Fruit fly (Drosophila melanogaster) Kc167 (cell line): ENCODE measurements around the gene mus81.

Experiments
- psq ChIP-seq: fragments of >200 bp; optimal IDR thresholded peaks from 2 replicates; lab custom pipeline; 2017; ENCODE audit warnings: missing external identifiers
- ttk ChIP-seq: sonication (Bioruptor generic); optimal IDR thresholded peaks from 2 replicates; lab custom pipeline; 2017; ENCODE audit warnings: missing external identifiers

DNA sequence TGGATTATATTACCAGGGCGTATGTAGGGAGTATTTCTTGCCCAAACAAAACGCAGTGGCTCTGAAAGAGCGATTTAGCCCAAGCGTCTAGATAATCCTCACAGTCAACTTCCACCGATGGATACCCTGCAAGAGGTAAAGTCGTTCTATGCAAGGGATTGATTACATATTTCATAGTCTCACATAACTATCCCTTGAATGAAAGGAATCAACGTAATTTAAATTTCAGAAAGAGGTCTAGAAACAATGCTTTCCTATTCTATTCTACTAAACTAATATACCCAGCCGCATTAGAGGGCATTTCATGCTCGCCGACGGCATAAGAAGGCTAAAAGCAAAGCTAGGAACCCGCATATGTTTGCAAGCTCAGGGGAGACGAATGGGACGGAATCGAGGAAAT is 25.9 kb downstream of the mus81 start:
- TF ChIP-seq ttk (lab: Kevin White, UChicago), result no peak
- TF ChIP-seq psq (lab: Kevin White, UChicago), result no peak
